Fruit fly (Drosophila melanogaster) whole organism, embryonic: Measurements from ENCODE around the gene CG4374.

Experiments used
- Asciz ChIP-seq: fragments of 200-800 bp; sonication (Bioruptor generic); optimal IDR thresholded peaks from 2 replicates; lab custom pipeline; 2017; ENCODE audit warnings: missing biosample characterization, mild to moderate bottlenecking, missing genetic modification characterization, missing genetic modification reagents
- B-H2 ChIP-seq: fragments of 200-800 bp; sonication (Bioruptor generic); optimal IDR thresholded peaks from 2 replicates; lab custom pipeline; 2018; ENCODE audit warnings: missing biosample characterization, mild to moderate bottlenecking, missing genetic modification characterization
- Bteb2 ChIP-seq: fragments of 200-800 bp; sonication (Bioruptor generic); optimal IDR thresholded peaks from 2 replicates; lab custom pipeline; 2016; ENCODE audit warnings: missing biosample characterization, missing genetic modification characterization
- CG10147 ChIP-seq: fragments of 200-800 bp; sonication (Bioruptor generic); optimal IDR thresholded peaks from 2 replicates; lab custom pipeline; 2019; ENCODE audit warnings: missing biosample characterization, mild to moderate bottlenecking, missing genetic modification characterization, moderate library complexity
- CG10209 ChIP-seq: fragments of 200-800 bp; sonication (Bioruptor generic); optimal IDR thresholded peaks from 3 replicates; lab custom pipeline; 2017; ENCODE audit warnings: missing biosample characterization, mild to moderate bottlenecking, missing genetic modification characterization, missing genetic modification reagents
- CG10979 ChIP-seq: fragments of 200-800 bp; sonication (Bioruptor generic); optimal IDR thresholded peaks from 2 replicates; lab custom pipeline; 2018; ENCODE audit warnings: missing biosample characterization, mild to moderate bottlenecking, missing genetic modification characterization, moderate library complexity
- CG11504 ChIP-seq: fragments of 200-800 bp; sonication (Bioruptor generic); optimal IDR thresholded peaks from 3 replicates; lab custom pipeline; 2019; ENCODE audit warnings: missing biosample characterization, mild to moderate bottlenecking, missing genetic modification characterization, moderate library complexity
- CG12071 ChIP-seq: fragments of 200-800 bp; sonication (Bioruptor generic); optimal IDR thresholded peaks from 3 replicates; lab custom pipeline; 2018; ENCODE audit warnings: missing biosample characterization, mild to moderate bottlenecking, missing genetic modification characterization
- CG13424 ChIP-seq: fragments of 200-800 bp; sonication (Bioruptor generic); optimal IDR thresholded peaks from 2 replicates; lab custom pipeline; 2019; ENCODE audit warnings: missing biosample characterization, mild to moderate bottlenecking, missing genetic modification characterization, moderate library complexity
- CG15514 ChIP-seq: fragments of 200-800 bp; sonication (Bioruptor generic); optimal IDR thresholded peaks from 3 replicates; lab custom pipeline; 2017; ENCODE audit warnings: missing biosample characterization, missing genetic modification characterization, mild to moderate bottlenecking, moderate library complexity, missing genetic modification reagents
- CG1602 ChIP-seq: fragments of 200-800 bp; sonication (Bioruptor generic); optimal IDR thresholded peaks from 3 replicates; lab custom pipeline; 2016; ENCODE audit warnings: missing biosample characterization, missing genetic modification characterization
- CG17328 ChIP-seq: fragments of 200-800 bp; sonication (Bioruptor generic); IDR thresholded peaks from 2 replicates; pipeline ENCODE4 v1.3.6; 2022; ENCODE audit warnings: missing biosample characterization, missing genetic modification characterization
- CG2678 ChIP-seq: fragments of 200-800 bp; sonication (Bioruptor generic); optimal IDR thresholded peaks from 3 replicates; lab custom pipeline; 2019; ENCODE audit warnings: missing biosample characterization, mild to moderate bottlenecking, missing genetic modification characterization, moderate library complexity
- CG30431 ChIP-seq: fragments of 200-800 bp; sonication (Bioruptor generic); optimal IDR thresholded peaks from 2 replicates; lab custom pipeline; 2017; ENCODE audit warnings: missing biosample characterization, missing genetic modification characterization
- CG31441 ChIP-seq: fragments of 200-800 bp; sonication (Bioruptor generic); IDR thresholded peaks from 2 replicates; pipeline ENCODE4 v1.3.6; 2022; ENCODE audit warnings: missing biosample characterization, missing genetic modification characterization
- CG4360 ChIP-seq: fragments of 200-800 bp; sonication (Bioruptor generic); IDR thresholded peaks from 2 replicates; pipeline ENCODE4 v1.3.6; 2022; ENCODE audit warnings: missing biosample characterization, missing genetic modification characterization
- CG5245 ChIP-seq: fragments of 200-800 bp; sonication (Bioruptor generic); optimal IDR thresholded peaks from 3 replicates; lab custom pipeline; 2016; ENCODE audit warnings: missing biosample characterization, missing genetic modification characterization
- CG7556 ChIP-seq: fragments of 200-800 bp; sonication (Bioruptor generic); optimal IDR thresholded peaks from 2 replicates; lab custom pipeline; 2017; ENCODE audit warnings: missing biosample characterization, mild to moderate bottlenecking, missing genetic modification characterization
- CG7928 ChIP-seq: fragments of 200-800 bp; sonication (Bioruptor generic); optimal IDR thresholded peaks from 2 replicates; lab custom pipeline; 2017; ENCODE audit warnings: missing biosample characterization, mild to moderate bottlenecking, missing genetic modification characterization
- CG8281 ChIP-seq: fragments of 200-800 bp; sonication (Bioruptor generic); optimal IDR thresholded peaks from 2 replicates; lab custom pipeline; 2018; ENCODE audit warnings: missing biosample characterization, mild to moderate bottlenecking, missing genetic modification characterization, moderate library complexity
- CG9727 ChIP-seq: fragments of 200-800 bp; sonication (Bioruptor generic); optimal IDR thresholded peaks from 3 replicates; lab custom pipeline; 2017; ENCODE audit warnings: missing biosample characterization, mild to moderate bottlenecking, missing genetic modification characterization
- CTCF ChIP-seq: fragments of 200-800 bp; sonication (Bioruptor generic); optimal IDR thresholded peaks from 2 replicates; lab custom pipeline; 2017; ENCODE audit warnings: missing biosample characterization, mild to moderate bottlenecking, missing genetic modification characterization, moderate library complexity
- Dek ChIP-seq: fragments of 200-800 bp; sonication (Bioruptor generic); optimal IDR thresholded peaks from 3 replicates; lab custom pipeline; 2019; ENCODE audit warnings: missing biosample characterization, mild to moderate bottlenecking, missing genetic modification characterization, moderate library complexity
- Dll ChIP-seq: fragments of 200-800 bp; sonication (Bioruptor generic); IDR thresholded peaks from 4 replicates; pipeline ENCODE4 v1.3.6; 2022; ENCODE audit warnings: missing biosample characterization, missing genetic modification characterization; ENCODE audit not compliant: partially characterized antibody
- ERR ChIP-seq: fragments of 200-800 bp; sonication (Bioruptor generic); optimal IDR thresholded peaks from 2 replicates; lab custom pipeline; 2016; ENCODE audit warnings: missing biosample characterization, missing genetic modification characterization
- GATAe ChIP-seq: fragments of 200-800 bp; sonication (Bioruptor generic); conservative IDR thresholded peaks from 2 replicates; pipeline ENCODE4 v1.3.6; 2022; ENCODE audit warnings: missing biosample characterization, missing genetic modification characterization
- H15 ChIP-seq: fragments of 200-800 bp; sonication (Bioruptor generic); IDR thresholded peaks from 3 replicates; pipeline ENCODE4 v1.3.6; 2022; ENCODE audit warnings: missing biosample characterization, missing genetic modification characterization
- Jarid2 ChIP-seq: fragments of 200-800 bp; sonication (Bioruptor generic); optimal IDR thresholded peaks from 3 replicates; lab custom pipeline; 2017; ENCODE audit warnings: mild to moderate bottlenecking, missing biosample characterization, missing genetic modification reagents, missing genetic modification characterization
- Med ChIP-seq: fragments of 200-800 bp; sonication (Bioruptor generic); peaks from one replicate; lab custom pipeline; 2016; ENCODE audit warnings: missing biosample characterization, missing genetic modification characterization, mild to moderate bottlenecking, inconsistent platforms, moderate library complexity
- Meics ChIP-seq: fragments of 200-800 bp; sonication (Bioruptor generic); optimal IDR thresholded peaks from 2 replicates; lab custom pipeline; 2017; ENCODE audit warnings: missing biosample characterization, mild to moderate bottlenecking, missing genetic modification characterization
- Ravus ChIP-seq: fragments of 200-800 bp; sonication (Bioruptor generic); IDR thresholded peaks from 2 replicates; pipeline ENCODE4 v1.3.6; 2022; ENCODE audit warnings: missing biosample characterization, missing genetic modification characterization
- Sox102F ChIP-seq: fragments of 200-800 bp; sonication (Bioruptor generic); optimal IDR thresholded peaks from 2 replicates; lab custom pipeline; 2018; ENCODE audit warnings: missing biosample characterization, mild to moderate bottlenecking, missing genetic modification characterization, moderate library complexity
- Tbp ChIP-seq: fragments of >200 bp; optimal IDR thresholded peaks from 2 replicates; lab custom pipeline; 2018; ENCODE audit warnings: missing biosample characterization, missing genetic modification characterization
- Trl ChIP-seq, 3 experiments: fragments of >200 bp in 2 of 3; fragments of 200-800 bp in 1 of 3; sonication (Bioruptor generic) in 1 of 3; optimal IDR thresholded peaks; 2 replicates in 1 of 3; 3 replicates in 2 of 3; lab custom pipeline; 2016 to 2017; ENCODE audit warnings: missing biosample characterization in 1 of 3, missing genetic modification characterization in 1 of 3
- bcd ChIP-seq: fragments of 200-800 bp; sonication (Bioruptor generic); optimal IDR thresholded peaks from 2 replicates; lab custom pipeline; 2017; ENCODE audit warnings: missing biosample characterization, mild to moderate bottlenecking, missing genetic modification characterization
- da ChIP-seq: fragments of 200-800 bp; sonication (Bioruptor generic); optimal IDR thresholded peaks from 2 replicates; lab custom pipeline; 2016; ENCODE audit warnings: missing biosample characterization, missing genetic modification characterization
- fd3F ChIP-seq: fragments of 200-800 bp; sonication (Bioruptor generic); optimal IDR thresholded peaks from 2 replicates; lab custom pipeline; 2018; ENCODE audit warnings: missing biosample characterization, mild to moderate bottlenecking, missing genetic modification characterization, moderate library complexity
- ftz-f1 ChIP-seq: fragments of 200-800 bp; sonication (Bioruptor generic); optimal IDR thresholded peaks from 2 replicates; lab custom pipeline; 2016; ENCODE audit warnings: missing biosample characterization, missing genetic modification characterization
- gem ChIP-seq: fragments of 200-800 bp; sonication (Bioruptor generic); optimal IDR thresholded peaks from 2 replicates; lab custom pipeline; 2019; ENCODE audit warnings: missing biosample characterization, mild to moderate bottlenecking, missing genetic modification characterization, moderate library complexity
- hb ChIP-seq: fragments of 200-800 bp; sonication (Bioruptor generic); IDR thresholded peaks from 3 replicates; pipeline ENCODE4 v1.3.6; 2022; ENCODE audit warnings: missing biosample characterization, missing genetic modification characterization; ENCODE audit not compliant: partially characterized antibody
- inv ChIP-seq: fragments of 200-800 bp; sonication (Bioruptor generic); IDR thresholded peaks from 2 replicates; pipeline ENCODE4 v1.3.6; 2022; ENCODE audit warnings: missing biosample characterization, missing genetic modification characterization; ENCODE audit not compliant: partially characterized antibody
- kay ChIP-seq: fragments of 200-800 bp; sonication (Bioruptor generic); optimal IDR thresholded peaks from 2 replicates; lab custom pipeline; 2016; ENCODE audit warnings: missing biosample characterization, missing genetic modification characterization
- maf-S ChIP-seq: fragments of 200-800 bp; sonication (Bioruptor generic); optimal IDR thresholded peaks from 2 replicates; lab custom pipeline; 2016; ENCODE audit warnings: missing biosample characterization, missing genetic modification characterization
- run ChIP-seq: fragments of 200-800 bp; sonication (Bioruptor generic); optimal IDR thresholded peaks from 3 replicates; lab custom pipeline; 2018; ENCODE audit warnings: missing biosample characterization, mild to moderate bottlenecking, missing genetic modification characterization
- sens-2 ChIP-seq: fragments of 200-800 bp; sonication (Bioruptor generic); IDR thresholded peaks from 2 replicates; pipeline ENCODE4 v1.3.6; 2022; ENCODE audit warnings: missing biosample characterization, missing genetic modification characterization
- shn ChIP-seq: fragments of 200-800 bp; sonication (Bioruptor generic); optimal IDR thresholded peaks from 3 replicates; lab custom pipeline; 2016; ENCODE audit warnings: missing biosample characterization, missing genetic modification characterization
- sug ChIP-seq: fragments of 200-800 bp; optimal IDR thresholded peaks from 2 replicates; lab custom pipeline; 2019; ENCODE audit warnings: missing biosample characterization, mild to moderate bottlenecking, missing genetic modification characterization, moderate library complexity
- wdn ChIP-seq: fragments of 200-800 bp; sonication (Bioruptor generic); IDR thresholded peaks from 2 replicates; pipeline ENCODE4 v1.3.6; 2022; ENCODE audit warnings: missing biosample characterization, missing genetic modification characterization
- z ChIP-seq: fragments of 200-800 bp; sonication (Bioruptor generic); IDR thresholded peaks from 3 replicates; pipeline ENCODE4 v1.3.6; 2022; ENCODE audit warnings: missing biosample characterization, missing genetic modification characterization
- zen2 ChIP-seq: fragments of 200-800 bp; sonication (Bioruptor generic); IDR thresholded peaks from 3 replicates; pipeline ENCODE4 v1.3.6; 2022; ENCODE audit warnings: missing biosample characterization, missing genetic modification characterization; ENCODE audit not compliant: partially characterized antibody

CG4374 gene

dm6 chr3R:23363515-23364124, 108.5 kb downstream of the CG4374 start, which contains the start of gene CG4408 (continued):
- TF ChIP-seq CG10979 (tag; lab: Kevin White, UChicago) (peak; percentile 20), zen2 (GFP tag; lab: Robert Waterston, UW) (no peak), CG12071 (GFP tag; lab: Kevin White, UChicago) (peak; percentile 45), fd3F (GFP tag; lab: Kevin White, UChicago) (peak; percentile 4), z (GFP tag; lab: Robert Waterston, UW) (no peak), B-H2 (GFP tag; lab: Kevin White, UChicago) (no peak), CG4360 (GFP tag; lab: Robert Waterston, UW) (no peak), CG7556 (GFP tag; lab: Kevin White, UChicago) (no peak), H15 (GFP tag; lab: Robert Waterston, UW) (0 out of 3 replicates have a peak, but pooled peaks have one; percentile 34), sens-2 (GFP tag; lab: Robert Waterston, UW) (no peak), CG10147 (GFP tag; lab: Kevin White, UChicago) (no peak), CG5245 (peak; percentile 0), Asciz (GFP tag; lab: Kevin White, UChicago) (no peak), CG1602 (GFP tag; lab: Kevin White, UChicago) (no peak), Dek (tag; lab: Kevin White, UChicago) (peak; percentile 14), CG30431 (no peak), Bteb2 (GFP tag; lab: Kevin White, UChicago) (no peak), CG10209 (GFP tag; lab: Kevin White, UChicago) (peak; percentile 13), Trl (optimal IDR thresholded peaks at IDR 0.05; lab: Kevin White, UChicago) (no peak), Trl (GFP tag; optimal IDR thresholded peaks at IDR 0.05; lab: Kevin White, UChicago) (peak; percentile 20), CG13424 (tag; lab: Kevin White, UChicago) (peak; percentile 19), wdn (GFP tag; lab: Robert Waterston, UW) (no peak), gem (tag; lab: Kevin White, UChicago) (peak; percentile 59), inv (no peak), Ravus (GFP tag; lab: Robert Waterston, UW) (no peak), Jarid2 (GFP tag; lab: Kevin White, UChicago) (no peak), CG17328 (GFP tag; lab: Robert Waterston, UW) (peak; percentile 20; the same call in 1 of the 2 replicates), da (GFP tag; lab: Kevin White, UChicago) (no peak), bcd (GFP tag; lab: Kevin White, UChicago) (no peak), Med (peak; percentile 84), Dll (GFP tag; lab: Robert Waterston, UW) (no peak), Sox102F (peak; percentile 37), ftz-f1 (GFP tag; lab: Kevin White, UChicago) (no peak), run (tag; lab: Kevin White, UChicago) (no peak), CG31441 (no peak), CG9727 (GFP tag; lab: Kevin White, UChicago) (peak; percentile 36), sug (tag; lab: Kevin White, UChicago) (no peak), CG2678 (tag; lab: Kevin White, UChicago) (peak; percentile 65), CG8281 (tag; lab: Kevin White, UChicago) (no peak), ERR (GFP tag; lab: Kevin White, UChicago) (no peak), kay (GFP tag; lab: Kevin White, UChicago) (no peak), Meics (GFP tag; lab: Kevin White, UChicago) (peak; percentile 53), hb (GFP tag; lab: Robert Waterston, UW) (no peak), CG15514 (GFP tag; lab: Kevin White, UChicago) (peak; percentile 3), CTCF (GFP tag; lab: Kevin White, UChicago) (no peak), shn (GFP tag; lab: Kevin White, UChicago) (no peak), CG11504 (tag; lab: Kevin White, UChicago) (peak; percentile 72), Tbp (GFP tag; lab: Kevin White, UChicago) (no peak), maf-S (GFP tag; lab: Kevin White, UChicago) (no peak), GATAe (GFP tag; lab: Robert Waterston, UW) (no peak), CG7928 (GFP tag; lab: Kevin White, UChicago) (no peak)
